Worm (Caenorhabditis elegans) whole organism, L4 larva: Measurements from ENCODE around the gene F38A1.9.

Experiments
- dve-1 ChIP-seq: sonication (generic microtip); optimal IDR thresholded peaks from 2 replicates; lab custom pipeline; 2017; ENCODE audit warnings: antibody characterized with exemption, mild to moderate bottlenecking, missing genetic modification characterization, missing compliant biosample characterization; ENCODE audit not compliant: insufficient read depth
- lin-13 ChIP-seq: fragments of 150-350 bp; optimal IDR thresholded peaks from 2 replicates; lab custom pipeline; 2014; ENCODE audit warnings: missing biosample characterization, missing genetic modification reagents, missing genetic modification characterization
- mdt-29 ChIP-seq: fragments of 200-800 bp; sonication (Bioruptor generic); IDR thresholded peaks from 2 replicates; pipeline ENCODE4 v1.3.6; 2022; ENCODE audit warnings: missing genetic modification reagents, missing genetic modification characterization, missing compliant biosample characterization
- mep-1 ChIP-seq: fragments of 150-350 bp; sonication (generic microtip); optimal IDR thresholded peaks from 3 replicates; lab custom pipeline; 2014; ENCODE audit warnings: missing biosample characterization, missing genetic modification characterization
- nhr-11 ChIP-seq: fragments of 150-350 bp; optimal IDR thresholded peaks from 2 replicates; lab custom pipeline; 2014; ENCODE audit warnings: missing biosample characterization, missing genetic modification characterization
- nhr-77 ChIP-seq: fragments of 150-350 bp; optimal IDR thresholded peaks from 2 replicates; lab custom pipeline; 2014; ENCODE audit warnings: missing biosample characterization, missing genetic modification characterization
- snpc-4 ChIP-seq: fragments of 150-350 bp; optimal IDR thresholded peaks from 2 replicates; lab custom pipeline; 2014; ENCODE audit warnings: missing biosample characterization, missing genetic modification characterization

- peak; percentile 67 for TF ChIP-seq dve-1
- TF ChIP-seq mdt-29, result no peak
- no peak for TF ChIP-seq snpc-4 (tag; lab: Kevin White, UChicago)
- no peak for TF ChIP-seq lin-13 (GFP tag; lab: Kevin White, UChicago)
- TF ChIP-seq mep-1 (tag; lab: Kevin White, UChicago), result no peak
- TF ChIP-seq nhr-77 (tag; lab: Kevin White, UChicago), result peak; percentile 73
- TF ChIP-seq nhr-11 (tag; lab: Kevin White, UChicago), result no peak
Measured at ce11 chrIV:1266138-1266537, 21.0 kb upstream of the F38A1.9 start.
